Fruit fly (Drosophila melanogaster) S2 (cell line): ENCODE measurements around the gene CG14401.

Source experiments
- CG8478 ChIP-seq: fragments of >200 bp; optimal IDR thresholded peaks from 2 replicates; lab custom pipeline; 2018
- CTCF ChIP-seq, 2 experiments: fragments of >200 bp; optimal IDR thresholded peaks; 2 replicates each; lab custom pipeline; 2018

DNA sequence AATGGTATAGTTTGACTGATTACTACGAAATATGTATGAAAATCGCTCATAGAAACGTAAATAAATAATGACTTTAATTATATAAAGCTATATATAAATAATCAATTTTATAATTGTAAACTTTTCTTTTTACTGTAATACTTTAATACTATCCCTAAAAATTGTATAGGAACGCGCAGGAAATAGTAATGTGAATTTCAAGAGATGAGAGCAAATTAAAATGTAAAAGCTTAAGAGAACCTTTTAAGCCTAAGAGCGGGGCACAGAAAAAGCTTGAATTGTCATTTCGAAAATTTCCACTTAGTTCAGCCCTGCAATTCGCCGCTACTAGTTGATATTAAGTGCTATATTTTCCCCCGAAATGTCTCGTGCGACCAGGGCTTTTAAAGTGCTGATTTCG is 40.3 kb upstream of the CG14401 start, which contains the start of gene CG31673:
- TF ChIP-seq CTCF (optimal IDR thresholded peaks at IDR 0.05; lab: Kevin White, UChicago) (no peak), CG8478 (lab: Kevin White, UChicago) (no peak)
